Fruit fly (Drosophila melanogaster): ENCODE measurements around the gene CG31457.
A peak's percentile ranks its signal among the peaks of the same experiment; 100 is the strongest.

Gene CG31457

DNA sequence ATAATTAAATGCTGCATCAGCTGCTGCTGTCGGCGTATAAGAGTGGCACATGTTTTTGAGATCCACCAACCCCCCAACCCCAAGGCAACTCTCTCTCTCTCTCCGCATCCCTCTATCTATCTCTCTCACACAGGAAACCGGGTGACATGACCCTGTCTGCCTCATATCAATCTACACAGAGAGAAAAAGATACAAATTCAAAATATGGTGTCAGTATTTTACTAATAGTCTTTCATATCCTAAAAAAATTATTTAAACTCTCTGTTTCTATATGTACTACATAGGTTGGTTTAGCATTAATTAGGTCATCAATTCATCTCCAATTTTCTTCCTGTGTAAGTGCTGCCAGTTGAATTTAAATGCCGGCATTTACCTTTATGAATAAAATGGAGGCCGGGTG lies 47.6 kb upstream of the CG31457 start:
- TF ChIP-seq CG11762 (GFP tag; optimal IDR thresholded peaks at IDR 0.05; ENCODE audit: insufficient read depth) (peak; percentile 95), CG6163 (GFP tag; IDR thresholded peaks at IDR 0.05) (peak; percentile 96), CG8119 (GFP tag; IDR thresholded peaks at IDR 0.05) (peak; percentile 93), achi (GFP tag; optimal IDR thresholded peaks at IDR 0.05) (peak; percentile 96), Eip93F (GFP tag; optimal IDR thresholded peaks at IDR 0.05) (peak; percentile 80), CG6276 (GFP tag; optimal IDR thresholded peaks at IDR 0.05) (peak; percentile 54), Eip78C (GFP tag) (peak; percentile 99), CG3919 (GFP tag; optimal IDR thresholded peaks at IDR 0.05) (peak; percentile 97), Sox102F (GFP tag; optimal IDR thresholded peaks at IDR 0.05) (peak; percentile 97), vri (GFP tag; optimal IDR thresholded peaks at IDR 0.05) (peak; percentile 96), eg (GFP tag; IDR thresholded peaks at IDR 0.05) (peak; percentile 91), Hr39 (GFP tag; optimal IDR thresholded peaks at IDR 0.05) (peak; percentile 98), Met (GFP tag; optimal IDR thresholded peaks at IDR 0.05) (peak; percentile 98), fd59A (GFP tag; optimal IDR thresholded peaks at IDR 0.05) (peak; percentile 90), acj6 (GFP tag; optimal IDR thresholded peaks at IDR 0.05) (peak; percentile 97), Lpt (GFP tag; optimal IDR thresholded peaks at IDR 0.05) (peak; percentile 89), Gug (GFP tag; IDR thresholded peaks at IDR 0.05) (peak; percentile 85), OdsH (GFP tag; optimal IDR thresholded peaks at IDR 0.05) (peak; percentile 97), ss (GFP tag; optimal IDR thresholded peaks at IDR 0.05) (peak; percentile 72 to 90), CG8632 (GFP tag; optimal IDR thresholded peaks at IDR 0.05) (peak; percentile 97), CG6792 (GFP tag; optimal IDR thresholded peaks at IDR 0.05) (peak; percentile 97), topi (GFP tag; optimal IDR thresholded peaks at IDR 0.05) (peak; percentile 97), Hr38 (GFP tag; optimal IDR thresholded peaks at IDR 0.05) (peak; percentile 16), CG15336 (GFP tag; IDR thresholded peaks at IDR 0.05) (peak; percentile 93), CG11902 (GFP tag; optimal IDR thresholded peaks at IDR 0.05) (peak; percentile 88), salr (GFP tag; optimal IDR thresholded peaks at IDR 0.05) (peak; percentile 87 to 89), esn (GFP tag; optimal IDR thresholded peaks at IDR 0.05) (peak; percentile 99), CG16779 (tag; optimal IDR thresholded peaks at IDR 0.05) (peak; percentile 69), Ets96B (tag; optimal IDR thresholded peaks at IDR 0.05) (peak; percentile 95), CG7368 (GFP tag; optimal IDR thresholded peaks at IDR 0.05) (peak; percentile 95), CG32006 (GFP tag; optimal IDR thresholded peaks at IDR 0.05) (peak; percentile 90), CG3032 (tag; optimal IDR thresholded peaks at IDR 0.05) (peak; percentile 93), Hr4 (GFP tag; optimal IDR thresholded peaks at IDR 0.05) (peak; percentile 97), Ets21C (GFP tag; optimal IDR thresholded peaks at IDR 0.05) (peak; percentile 95), CG11294 (GFP tag; IDR thresholded peaks at IDR 0.05) (peak; percentile 87), cyc (GFP tag; optimal IDR thresholded peaks at IDR 0.05) (peak; percentile 96), dac (GFP tag; optimal IDR thresholded peaks at IDR 0.05) (peak; percentile 67), dsx (GFP tag; optimal IDR thresholded peaks at IDR 0.05; ENCODE audit: poor library complexity, severe bottlenecking) (peak; percentile 86), Sox14 (GFP tag; optimal IDR thresholded peaks at IDR 0.05) (peak; percentile 97), fd85E (GFP tag; optimal IDR thresholded peaks at IDR 0.05) (peak; percentile 88), Sox15 (GFP tag; optimal IDR thresholded peaks at IDR 0.05) (peak; percentile 94), svp (GFP tag) (peak; percentile 98), Eip75B (GFP tag; optimal IDR thresholded peaks at IDR 0.05) (peak; percentile 97), net (GFP tag; optimal IDR thresholded peaks at IDR 0.05) (peak; percentile 97), fkh (GFP tag; optimal IDR thresholded peaks at IDR 0.05) (no peak), CG6808 (GFP tag; optimal IDR thresholded peaks at IDR 0.05) (peak; percentile 90), CG6854 (GFP tag; optimal IDR thresholded peaks at IDR 0.05) (peak; percentile 92), CG8319 (GFP tag; optimal IDR thresholded peaks at IDR 0.05) (peak; percentile 95), lz (GFP tag; optimal IDR thresholded peaks at IDR 0.05) (peak; percentile 96), Smox (GFP tag; optimal IDR thresholded peaks at IDR 0.05) (peak; percentile 97), CG10631 (GFP tag; optimal IDR thresholded peaks at IDR 0.05) (peak; percentile 95), CG31627 (GFP tag; optimal IDR thresholded peaks at IDR 0.05) (peak; percentile 98), CG1621 (tag; optimal IDR thresholded peaks at IDR 0.05) (peak; percentile 94)

Data from whole organism, prepupa.